Worm (Caenorhabditis elegans): ENCODE measurements around the gene C31H1.1.

C31H1.1 gene

ce11 chrIV:5764392-5764791 lies 32.9 kb upstream of the C31H1.1 start (continued):
- TF ChIP-seq hlh-11 (tag; optimal IDR thresholded peaks at IDR 0.05) (peak; percentile 75), dmd-8 (GFP tag; IDR thresholded peaks at IDR 0.05) (no peak), ceh-20 (GFP tag; IDR thresholded peaks at IDR 0.05) (0 out of 2 replicates have a peak, but pooled peaks have one; percentile 21), daf-12 (tag; optimal IDR thresholded peaks at IDR 0.05) (no peak), madf-5 (GFP tag; IDR thresholded peaks at IDR 0.05) (no peak), aha-1 (tag) (no peak), F26F4.8 (GFP tag; conservative IDR thresholded peaks at IDR 0.05) (no peak), dve-1 (tag; optimal IDR thresholded peaks at IDR 0.05; ENCODE audit: insufficient read depth) (peak; percentile 59), nhr-42 (GFP tag; IDR thresholded peaks at IDR 0.05) (no peak), lin-15B (tag; optimal IDR thresholded peaks at IDR 0.05) (no peak), unc-62 (GFP tag; optimal IDR thresholded peaks at IDR 0.05 in 1 of 2) (peak in 1 of 2 experiments; percentile 95), unc-62 (tag; optimal IDR thresholded peaks at IDR 0.05) (no peak), T26A8.4 (GFP tag; IDR thresholded peaks at IDR 0.05) (no peak), pha-4 (GFP tag; IDR thresholded peaks at IDR 0.05) (no peak), pha-4 (tag; optimal IDR thresholded peaks at IDR 0.05) (no peak), lin-29 (GFP tag; IDR thresholded peaks at IDR 0.05) (no peak), dpl-1 (GFP tag; optimal IDR thresholded peaks at IDR 0.05) (peak; percentile 21), lsy-2 (tag; optimal IDR thresholded peaks at IDR 0.05) (peak; percentile 14 to 66), ceh-82 (tag; optimal IDR thresholded peaks at IDR 0.05) (no peak), tag-97 (GFP tag; IDR thresholded peaks at IDR 0.05) (no peak), ceh-44 (GFP tag; IDR thresholded peaks at IDR 0.05) (no peak), lin-38 (GFP tag; IDR thresholded peaks at IDR 0.05) (no peak), skn-1 (tag; optimal IDR thresholded peaks at IDR 0.05) (no peak), nhr-48 (tag; optimal IDR thresholded peaks at IDR 0.05) (peak; percentile 44), nhr-11 (tag; optimal IDR thresholded peaks at IDR 0.05) (no peak), F10B5.3 (tag; optimal IDR thresholded peaks at IDR 0.05) (no peak), sdz-12 (GFP tag; optimal IDR thresholded peaks at IDR 0.05) (no peak), nhr-28 (tag; optimal IDR thresholded peaks at IDR 0.05) (peak; percentile 92)

ce11 chrIV:5765652-5766051 lies 31.6 kb upstream of the C31H1.1 start:
- no peak for TF ChIP-seq daf-8 (GFP tag; IDR thresholded peaks at IDR 0.05)
- no peak for TF ChIP-seq tag-97 (GFP tag; IDR thresholded peaks at IDR 0.05)
- TF ChIP-seq mep-1 (tag; optimal IDR thresholded peaks at IDR 0.05) = peak; percentile 21
- no peak for TF ChIP-seq nhr-77 (tag; optimal IDR thresholded peaks at IDR 0.05)
- peak; percentile 39 for TF ChIP-seq dve-1 (tag; optimal IDR thresholded peaks at IDR 0.05; ENCODE audit: insufficient read depth)
- TF ChIP-seq lin-1 (GFP tag; IDR thresholded peaks at IDR 0.05) = no peak
- no peak for TF ChIP-seq duxl-1 (tag; optimal IDR thresholded peaks at IDR 0.05; ENCODE audit: poor library complexity)
- TF ChIP-seq hmg-1.1 (GFP tag; IDR thresholded peaks at IDR 0.05) = peak; percentile 29; the same call in 1 of the 2 replicates
- TF ChIP-seq unc-130 (GFP tag; optimal IDR thresholded peaks at IDR 0.05) = no peak
- peak; percentile 69 for TF ChIP-seq nhr-28 (tag; optimal IDR thresholded peaks at IDR 0.05)
- TF ChIP-seq Y5F2A.4 (GFP tag; optimal IDR thresholded peaks at IDR 0.05) = no peak
- peak in 1 of 2 experiments; percentile 11 for TF ChIP-seq mdl-1 (tag; optimal IDR thresholded peaks at IDR 0.05)
- no peak for TF ChIP-seq fos-1 (tag; optimal IDR thresholded peaks at IDR 0.05)
- peak; percentile 64 for TF ChIP-seq hlh-30 (tag; optimal IDR thresholded peaks at IDR 0.05; ENCODE audit: insufficient read depth)
- TF ChIP-seq dmd-9 (GFP tag; IDR thresholded peaks at IDR 0.05) = no peak
- TF ChIP-seq hlh-11 (tag; optimal IDR thresholded peaks at IDR 0.05) = peak; percentile 43
- no peak for TF ChIP-seq lsy-2 (tag; optimal IDR thresholded peaks at IDR 0.05)
- no peak for TF ChIP-seq lin-39 (tag; optimal IDR thresholded peaks at IDR 0.05)
- no peak for TF ChIP-seq unc-39 (tag; optimal IDR thresholded peaks at IDR 0.05)
- peak; percentile 27; the same call in 1 of the 2 replicates for TF ChIP-seq dmd-6 (GFP tag; IDR thresholded peaks at IDR 0.05)
- no peak for TF ChIP-seq pha-4 (GFP tag; IDR thresholded peaks at IDR 0.05)
- no peak for TF ChIP-seq pha-4 (tag; optimal IDR thresholded peaks at IDR 0.05)

Data from whole organism, L4 larva.